Worm (Caenorhabditis elegans) whole organism, L1 larva: Measurements from ENCODE around the gene str-204.

Experiments
- C04F5.9 ChIP-seq: sonication (generic microtip); optimal IDR thresholded peaks from 2 replicates; lab custom pipeline; 2016; ENCODE audit warnings: missing genetic modification characterization, missing compliant biosample characterization
- C34B4.2 ChIP-seq: sonication (generic microtip); optimal IDR thresholded peaks from 2 replicates; lab custom pipeline; 2017; ENCODE audit warnings: mild to moderate bottlenecking, missing genetic modification characterization, missing compliant biosample characterization
- F16B12.6 ChIP-seq: fragments of 150-350 bp; optimal IDR thresholded peaks from 2 replicates; lab custom pipeline; 2014; ENCODE audit warnings: missing biosample characterization, missing genetic modification characterization
- aly-2 ChIP-seq: fragments of 150-350 bp; optimal IDR thresholded peaks from 2 replicates; lab custom pipeline; 2014; ENCODE audit warnings: missing biosample characterization, missing genetic modification characterization
- blmp-1 ChIP-seq: fragments of 150-350 bp; optimal IDR thresholded peaks from 2 replicates; lab custom pipeline; 2014; ENCODE audit warnings: missing biosample characterization, missing genetic modification characterization
- ceh-82 ChIP-seq, 3 experiments: fragments of 150-350 bp in 1 of 3; sonication (generic microtip) in 2 of 3; optimal IDR thresholded peaks; 2 replicates each; lab custom pipeline; 2014 to 2017; ENCODE audit warnings: missing biosample characterization in 3 of 3, missing genetic modification characterization in 3 of 3
- dpl-1 ChIP-seq, 3 experiments: fragments of 150-350 bp in 2 of 3; sonication (generic microtip) in 1 of 3; optimal IDR thresholded peaks; 2 replicates each; lab custom pipeline; 2014 to 2017; ENCODE audit warnings: missing biosample characterization in 3 of 3, missing genetic modification characterization in 3 of 3, missing genetic modification reagents in 3 of 3
- dsc-1 ChIP-seq: sonication (generic microtip); optimal IDR thresholded peaks from 2 replicates; lab custom pipeline; 2016; ENCODE audit warnings: mild to moderate bottlenecking, missing genetic modification characterization, missing compliant biosample characterization
- egl-27 ChIP-seq, 2 experiments: fragments of 150-350 bp in 1 of 2; sonication (generic microtip); optimal IDR thresholded peaks; 3 replicates each; lab custom pipeline; 2017 to 2018; ENCODE audit warnings: missing biosample characterization in 2 of 2, missing genetic modification characterization in 2 of 2, missing genetic modification reagents in 2 of 2
- elt-2 ChIP-seq: sonication (generic microtip); optimal IDR thresholded peaks from 2 replicates; lab custom pipeline; 2016; ENCODE audit warnings: missing genetic modification characterization, mild to moderate bottlenecking, inconsistent platforms, missing compliant biosample characterization, missing genetic modification reagents
- elt-3 ChIP-seq, 6 experiments: fragments of 150-350 bp in 1 of 6; sonication (generic microtip); optimal IDR thresholded peaks; 2 replicates each; lab custom pipeline; 2017 to 2018; ENCODE audit warnings: missing biosample characterization in 6 of 6, missing genetic modification characterization in 6 of 6, inconsistent platforms in 1 of 6
- ets-5 ChIP-seq: fragments of 200-800 bp; sonication (Bioruptor generic); IDR thresholded peaks from 2 replicates; pipeline ENCODE4 v1.3.6; 2022; ENCODE audit warnings: missing genetic modification characterization, missing compliant biosample characterization
- fkh-10 ChIP-seq: sonication (generic microtip); optimal IDR thresholded peaks from 2 replicates; lab custom pipeline; 2017; ENCODE audit warnings: missing biosample characterization, missing genetic modification reagents, missing genetic modification characterization
- grh-1 ChIP-seq: fragments of 200-800 bp; sonication (Bioruptor generic); IDR thresholded peaks from 2 replicates; pipeline ENCODE4 v1.3.6; 2022; ENCODE audit warnings: missing genetic modification reagents, missing genetic modification characterization, missing compliant biosample characterization
- hlh-17 ChIP-seq: fragments of 200-800 bp; sonication (Bioruptor generic); optimal IDR thresholded peaks from 2 replicates; lab custom pipeline; 2018; ENCODE audit warnings: missing genetic modification characterization, mild to moderate bottlenecking, missing compliant biosample characterization, moderate library complexity, borderline replicate concordance
- hpl-2 ChIP-seq: fragments of 150-350 bp; optimal IDR thresholded peaks from 2 replicates; lab custom pipeline; 2014; ENCODE audit warnings: missing biosample characterization, missing genetic modification reagents, missing genetic modification characterization
- lin-13 ChIP-seq: fragments of 150-350 bp; optimal IDR thresholded peaks from 2 replicates; lab custom pipeline; 2014; ENCODE audit warnings: missing biosample characterization, missing genetic modification reagents, missing genetic modification characterization
- lin-14 ChIP-seq: fragments of 200-800 bp; sonication (Bioruptor generic); optimal IDR thresholded peaks from 2 replicates; lab custom pipeline; 2018; ENCODE audit warnings: mild to moderate bottlenecking, missing genetic modification characterization, moderate library complexity, missing compliant biosample characterization
- lin-15B ChIP-seq: fragments of 150-350 bp; sonication (generic microtip); optimal IDR thresholded peaks from 3 replicates; lab custom pipeline; 2014; ENCODE audit warnings: missing biosample characterization, missing genetic modification characterization
- lin-39 ChIP-seq: fragments of 150-350 bp; optimal IDR thresholded peaks from 2 replicates; lab custom pipeline; 2014; ENCODE audit warnings: missing biosample characterization, missing genetic modification reagents, missing genetic modification characterization
- lsy-2 ChIP-seq, 2 experiments: fragments of 150-350 bp; optimal IDR thresholded peaks; 2 replicates each; lab custom pipeline; 2014; ENCODE audit warnings: missing biosample characterization in 2 of 2, missing genetic modification characterization in 2 of 2
- mab-9 ChIP-seq: fragments of 200-800 bp; sonication (Bioruptor generic); IDR thresholded peaks from 2 replicates; pipeline ENCODE4 v1.3.6; 2022; ENCODE audit warnings: missing genetic modification reagents, missing genetic modification characterization, missing compliant biosample characterization
- mdl-1 ChIP-seq, 2 experiments: fragments of 150-350 bp; optimal IDR thresholded peaks; 2 replicates each; lab custom pipeline; 2014 to 2017; ENCODE audit warnings: missing biosample characterization in 2 of 2, missing genetic modification characterization in 2 of 2, inconsistent platforms in 1 of 2
- nhr-11 ChIP-seq: fragments of 150-350 bp; optimal IDR thresholded peaks from 2 replicates; lab custom pipeline; 2014; ENCODE audit warnings: missing biosample characterization, missing genetic modification characterization
- nhr-19 ChIP-seq: fragments of 200-800 bp; sonication (Bioruptor generic); conservative IDR thresholded peaks from 2 replicates; pipeline ENCODE4 v1.3.6; 2022; ENCODE audit warnings: missing genetic modification characterization, missing compliant biosample characterization
- nhr-20 ChIP-seq: sonication (generic microtip); optimal IDR thresholded peaks from 2 replicates; lab custom pipeline; 2016; ENCODE audit warnings: mild to moderate bottlenecking, missing genetic modification characterization, missing compliant biosample characterization
- nhr-47 ChIP-seq: sonication (generic microtip); optimal IDR thresholded peaks from 2 replicates; lab custom pipeline; 2016; ENCODE audit warnings: mild to moderate bottlenecking, missing genetic modification characterization, moderate library complexity, missing compliant biosample characterization
- nhr-71 ChIP-seq: sonication (generic microtip); optimal IDR thresholded peaks from 2 replicates; lab custom pipeline; 2016; ENCODE audit warnings: mild to moderate bottlenecking, missing genetic modification characterization, moderate library complexity, missing compliant biosample characterization
- nhr-85 ChIP-seq: sonication (generic microtip); peaks from one replicate; lab custom pipeline; 2016; ENCODE audit warnings: missing genetic modification characterization, inconsistent platforms, missing compliant biosample characterization
- nhr-90 ChIP-seq: sonication (generic microtip); optimal IDR thresholded peaks from 2 replicates; lab custom pipeline; 2016; ENCODE audit warnings: mild to moderate bottlenecking, missing genetic modification characterization, missing compliant biosample characterization; ENCODE audit not compliant: poor library complexity
- pag-3 ChIP-seq: sonication (generic microtip); optimal IDR thresholded peaks from 2 replicates; lab custom pipeline; 2017; ENCODE audit warnings: missing genetic modification characterization, mild to moderate bottlenecking, missing compliant biosample characterization, antibody characterized with exemption, borderline replicate concordance; ENCODE audit not compliant: insufficient read depth
- pqm-1 ChIP-seq: sonication (generic microtip); optimal IDR thresholded peaks from 3 replicates; lab custom pipeline; 2017; ENCODE audit warnings: missing biosample characterization, missing genetic modification characterization
- skn-1 ChIP-seq: fragments of 150-350 bp; optimal IDR thresholded peaks from 2 replicates; lab custom pipeline; 2014; ENCODE audit warnings: missing biosample characterization, missing genetic modification characterization
- snpc-4 ChIP-seq: fragments of 150-350 bp; optimal IDR thresholded peaks from 2 replicates; lab custom pipeline; 2014; ENCODE audit warnings: missing biosample characterization, missing genetic modification characterization
- snu-23 ChIP-seq: sonication (generic microtip); optimal IDR thresholded peaks from 2 replicates; lab custom pipeline; 2016; ENCODE audit warnings: missing genetic modification characterization, missing compliant biosample characterization
- sup-37 ChIP-seq: fragments of 200-800 bp; sonication (Bioruptor generic); optimal IDR thresholded peaks from 2 replicates; lab custom pipeline; 2018; ENCODE audit warnings: mild to moderate bottlenecking, missing genetic modification characterization, missing compliant biosample characterization
- swsn-7 ChIP-seq: sonication (generic microtip); optimal IDR thresholded peaks from 2 replicates; lab custom pipeline; 2016; ENCODE audit warnings: missing genetic modification characterization, missing compliant biosample characterization
- tlp-1 ChIP-seq: fragments of 150-350 bp; optimal IDR thresholded peaks from 2 replicates; lab custom pipeline; 2014; ENCODE audit warnings: missing biosample characterization, missing genetic modification characterization
- unc-86 ChIP-seq: sonication (generic microtip); optimal IDR thresholded peaks from 2 replicates; lab custom pipeline; 2016; ENCODE audit warnings: missing genetic modification characterization, missing compliant biosample characterization
- vab-15 ChIP-seq: sonication (generic microtip); optimal IDR thresholded peaks from 2 replicates; lab custom pipeline; 2017; ENCODE audit warnings: missing genotype, mild to moderate bottlenecking, missing genetic modification characterization, missing compliant biosample characterization

str-204 gene

DNA sequence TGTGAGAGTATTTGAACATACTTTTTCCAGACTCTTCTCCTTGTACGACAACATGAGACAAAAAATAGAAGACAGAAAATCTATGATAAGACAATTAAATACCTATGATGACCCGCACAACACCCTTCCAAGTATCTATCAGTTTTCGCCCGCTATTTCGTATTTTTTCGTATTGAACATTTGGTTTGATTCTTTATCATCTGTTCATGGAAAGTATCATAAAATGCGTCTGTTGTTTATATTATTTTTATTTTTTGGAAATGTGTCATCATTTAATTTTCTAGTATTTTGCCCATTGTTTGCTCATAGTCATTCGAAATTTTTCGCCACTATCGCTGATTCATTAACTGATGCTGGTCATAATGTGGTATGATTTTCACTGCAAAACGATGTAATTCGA, 2.4 kb upstream of the str-204 start, which contains the start of gene ugt-39:
Gene ugt-39 (plus strand): TSS at position 54 of the 400 bp plus-strand sequence.
- TF ChIP-seq elt-3 (tag; optimal IDR thresholded peaks at IDR 0.05; lab: Kevin White, UChicago) (peak in 3 of 6 experiments; percentile 17 to 42 (median 41)), C34B4.2 (no peak), nhr-20 (tag; lab: Kevin White, UChicago) (peak; percentile 20), fkh-10 (GFP tag; lab: Kevin White, UChicago) (no peak), lin-14 (GFP tag; lab: Kevin White, UChicago) (peak; percentile 41), elt-2 (peak; percentile 62), snu-23 (peak; percentile 5)

DNA sequence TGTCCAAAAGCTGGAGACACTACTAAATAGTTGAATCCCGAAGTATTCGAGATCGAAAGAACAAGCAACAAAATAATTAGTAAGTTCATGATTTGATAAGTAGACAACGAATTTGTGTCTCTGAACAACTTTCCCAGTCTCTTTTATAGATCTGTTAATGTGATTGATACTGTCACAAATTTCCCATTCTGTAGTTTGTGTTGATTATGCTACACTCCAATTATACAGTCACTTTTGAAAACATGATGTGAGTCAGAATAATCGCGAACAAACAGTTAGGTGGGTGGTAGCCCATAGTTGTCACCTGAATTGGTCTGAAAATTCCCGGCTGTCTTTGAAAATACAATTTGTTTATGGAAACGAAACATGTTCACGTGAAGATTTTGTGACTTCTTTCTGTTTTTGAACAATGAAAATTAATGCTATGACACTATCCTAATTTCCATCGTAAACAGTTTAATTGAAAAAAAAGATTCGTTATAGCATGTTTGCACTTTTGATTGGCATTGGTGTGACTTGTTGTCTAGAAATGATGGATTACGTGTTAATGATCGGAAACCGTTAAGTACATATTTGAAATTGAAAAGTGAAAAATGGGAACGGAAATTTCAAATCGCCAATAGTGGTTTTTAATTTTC, 4.1 kb downstream of the str-204 start, which contains the start of gene ugt-41:
Gene ugt-41 (minus strand): TSS at position 119 of the 638 bp plus-strand sequence.
- TF ChIP-seq ets-5 (no peak), vab-15 (no peak), sup-37 (no peak), lsy-2 (tag; optimal IDR thresholded peaks at IDR 0.05; lab: Kevin White, UChicago) (no peak), tlp-1 (tag; lab: Kevin White, UChicago) (no peak), elt-3 (tag; optimal IDR thresholded peaks at IDR 0.05; lab: Kevin White, UChicago) (peak in 1 of 6 experiments; percentile 4), skn-1 (no peak), lin-39 (no peak), nhr-71 (tag; lab: Kevin White, UChicago) (peak; percentile 4), aly-2 (tag; lab: Kevin White, UChicago) (no peak), snu-23 (no peak), dpl-1 (GFP tag; optimal IDR thresholded peaks at IDR 0.05; lab: Kevin White, UChicago) (no peak), nhr-11 (no peak), nhr-19 (GFP tag; lab: Robert Waterston, UW) (0 out of 2 replicates have a peak, but pooled peaks have one; percentile 4), C04F5.9 (tag; lab: Kevin White, UChicago) (no peak), hpl-2 (GFP tag; lab: Kevin White, UChicago) (no peak), grh-1 (GFP tag; lab: Robert Waterston, UW) (no peak), dsc-1 (tag; lab: Kevin White, UChicago) (no peak), lin-14 (GFP tag; lab: Kevin White, UChicago) (peak; percentile 22), nhr-47 (no peak), blmp-1 (tag; lab: Kevin White, UChicago) (no peak), ceh-82 (tag; optimal IDR thresholded peaks at IDR 0.05; lab: Kevin White, UChicago) (no peak), unc-86 (tag; lab: Kevin White, UChicago) (no peak), pag-3 (tag; lab: Kevin White, UChicago) (no peak), hlh-17 (no peak), lin-13 (GFP tag; lab: Kevin White, UChicago) (no peak), pqm-1 (tag; lab: Kevin White, UChicago) (no peak), mab-9 (GFP tag; lab: Robert Waterston, UW) (no peak), F16B12.6 (tag; lab: Kevin White, UChicago) (no peak), mdl-1 (tag; optimal IDR thresholded peaks at IDR 0.05; lab: Kevin White, UChicago) (no peak), snpc-4 (tag; lab: Kevin White, UChicago) (no peak), nhr-20 (tag; lab: Kevin White, UChicago) (peak; percentile 39), egl-27 (tag; optimal IDR thresholded peaks at IDR 0.05; lab: Kevin White, UChicago) (no peak), nhr-85 (tag; lab: Kevin White, UChicago) (peak; percentile 52), nhr-90 (tag; lab: Kevin White, UChicago) (no peak), lin-15B (tag; lab: Kevin White, UChicago) (no peak), swsn-7 (tag; lab: Kevin White, UChicago) (no peak)
